Worm (Caenorhabditis elegans) whole organism, L2 larva: Measurements from ENCODE around the gene irld-64.

Experiments
- F13H6.1 ChIP-seq: sonication (generic microtip); optimal IDR thresholded peaks from 2 replicates; lab custom pipeline; 2016; ENCODE audit warnings: missing genetic modification characterization, missing compliant biosample characterization
- alr-1 ChIP-seq: fragments of 150-350 bp; optimal IDR thresholded peaks from 2 replicates; lab custom pipeline; 2014; ENCODE audit warnings: missing biosample characterization, missing genetic modification characterization
- aly-2 ChIP-seq: fragments of 150-350 bp; optimal IDR thresholded peaks from 2 replicates; lab custom pipeline; 2014; ENCODE audit warnings: missing biosample characterization, missing genetic modification characterization
- blmp-1 ChIP-seq: sonication (generic microtip); optimal IDR thresholded peaks from 2 replicates; lab custom pipeline; 2017; ENCODE audit warnings: missing genetic modification characterization, mild to moderate bottlenecking, missing compliant biosample characterization, antibody characterized with exemption, moderate library complexity; ENCODE audit not compliant: insufficient read depth
- lin-11 ChIP-seq: fragments of 150-350 bp; sonication (generic microtip); optimal IDR thresholded peaks from 2 replicates; lab custom pipeline; 2014; ENCODE audit warnings: missing biosample characterization, missing genetic modification characterization, inconsistent platforms, mixed read lengths
- mab-5 ChIP-seq: fragments of 150-350 bp; optimal IDR thresholded peaks from 2 replicates; lab custom pipeline; 2014; ENCODE audit warnings: missing biosample characterization, missing genetic modification characterization
- skn-1 ChIP-seq: sonication (generic microtip); optimal IDR thresholded peaks from 2 replicates; lab custom pipeline; 2017; ENCODE audit warnings: missing biosample characterization, missing genetic modification characterization
- snpc-4 ChIP-seq: fragments of 150-350 bp; optimal IDR thresholded peaks from 2 replicates; lab custom pipeline; 2014; ENCODE audit warnings: missing biosample characterization, missing genetic modification characterization
- unc-39 ChIP-seq: fragments of 150-350 bp; optimal IDR thresholded peaks from 2 replicates; lab custom pipeline; 2014; ENCODE audit warnings: missing biosample characterization, missing genetic modification characterization

DNA sequence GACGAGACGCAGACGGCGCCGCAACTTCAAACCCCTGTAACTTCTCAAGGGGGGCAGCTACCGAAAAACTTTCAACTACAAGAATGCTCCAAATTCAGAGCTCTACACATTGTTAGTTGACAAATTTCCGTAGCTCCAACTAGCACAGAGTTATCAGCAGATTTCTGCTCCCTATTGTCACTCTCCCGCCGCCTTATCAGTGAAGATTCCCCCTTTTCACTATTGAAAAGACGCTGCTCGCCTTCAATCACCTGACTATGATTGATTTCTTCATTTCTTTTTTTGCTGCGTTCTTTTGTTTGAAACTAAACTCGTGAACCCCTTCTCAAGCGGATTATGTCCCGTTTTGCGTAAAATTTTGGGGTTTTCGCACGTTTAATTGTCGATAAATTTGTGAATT lies 8.0 kb downstream of the irld-64 start:
- TF ChIP-seq mab-5: no peak
- TF ChIP-seq unc-39 (tag; lab: Kevin White, UChicago): no peak
- TF ChIP-seq aly-2 (tag; lab: Kevin White, UChicago): no peak
- TF ChIP-seq alr-1 (tag; lab: Kevin White, UChicago): no peak
- TF ChIP-seq snpc-4 (tag; lab: Kevin White, UChicago): no peak
- TF ChIP-seq F13H6.1: no peak
- TF ChIP-seq lin-11 (tag; lab: Kevin White, UChicago): no peak
- no peak for TF ChIP-seq skn-1 (tag; lab: Kevin White, UChicago)
- TF ChIP-seq blmp-1 (tag; lab: Kevin White, UChicago): no peak
